Fruit fly (Drosophila melanogaster): ENCODE data around the gene ort.

ort gene

DNA sequence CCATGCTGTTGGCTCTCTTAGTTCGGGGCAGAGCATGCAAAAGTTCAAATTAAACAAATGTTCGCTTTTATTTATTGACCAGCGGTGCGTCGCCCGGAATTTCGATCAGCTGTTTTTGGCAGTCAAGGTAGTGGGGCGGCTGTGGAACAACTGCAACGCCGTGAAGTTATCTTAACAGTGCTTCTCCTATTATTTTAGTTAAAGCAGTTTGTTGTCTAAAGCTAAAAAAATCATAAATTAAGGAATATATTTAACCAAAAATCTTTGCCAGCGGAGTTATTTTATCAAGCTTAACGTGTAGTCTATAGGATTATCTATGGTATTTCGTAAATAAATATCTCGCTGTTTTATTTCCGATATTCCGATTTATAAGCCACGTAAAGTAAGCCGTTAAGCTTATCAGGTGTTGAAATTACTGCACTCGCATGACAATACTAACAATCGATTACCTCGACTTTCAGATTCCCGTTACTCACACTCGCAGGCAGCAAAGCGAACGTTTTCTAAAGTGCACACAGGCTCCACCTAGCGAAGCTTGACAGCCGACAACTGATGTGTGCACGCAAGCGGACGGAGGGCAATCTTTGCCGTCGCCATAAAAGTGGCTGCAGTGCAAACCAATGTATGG is 11.1 kb upstream of the ort start, which contains the start of the genes CG6195 and CG31220 (continued):
- 0 out of 2 replicates have a peak, but pooled peaks have one; percentile 11 for TF ChIP-seq sna (GFP tag; IDR thresholded peaks at IDR 0.05; ENCODE audit: partially characterized antibody)
- TF ChIP-seq Nf-YA (GFP tag; IDR thresholded peaks at IDR 0.05) = 0 out of 2 replicates have a peak, but pooled peaks have one; percentile 13
- TF ChIP-seq exex (tag; optimal IDR thresholded peaks at IDR 0.05) = no peak
- TF ChIP-seq CG32772 (GFP tag; IDR thresholded peaks at IDR 0.05) = 0 out of 2 replicates have a peak, but pooled peaks have one; percentile 9
- TF ChIP-seq Ets97D (GFP tag; optimal IDR thresholded peaks at IDR 0.05) = peak; percentile 57
- TF ChIP-seq jigr1 (GFP tag; IDR thresholded peaks at IDR 0.05) = no peak
- no peak for TF ChIP-seq CG17385 (GFP tag; optimal IDR thresholded peaks at IDR 0.05)
- peak; percentile 6 for TF ChIP-seq CG15601 (tag; optimal IDR thresholded peaks at IDR 0.05)
- TF ChIP-seq CG17829 (tag; optimal IDR thresholded peaks at IDR 0.05) = peak; percentile 8
- TF ChIP-seq CG7786 (GFP tag; optimal IDR thresholded peaks at IDR 0.05) = no peak
- TF ChIP-seq Atf6 (GFP tag; IDR thresholded peaks at IDR 0.05) = 0 out of 2 replicates have a peak, but pooled peaks have one; percentile 14
- peak; percentile 45 for TF ChIP-seq Rfx (GFP tag; IDR thresholded peaks at IDR 0.05)
- peak; percentile 44 for TF ChIP-seq Xbp1 (GFP tag; optimal IDR thresholded peaks at IDR 0.05)
- no peak for TF ChIP-seq sima (GFP tag; optimal IDR thresholded peaks at IDR 0.05)
- TF ChIP-seq CG32532 (GFP tag; IDR thresholded peaks at IDR 0.05) = peak; percentile 70; the same call in 1 of the 2 replicates
- no peak for TF ChIP-seq Ssrp (tag; optimal IDR thresholded peaks at IDR 0.05)
- no peak for TF ChIP-seq trh (GFP tag; optimal IDR thresholded peaks at IDR 0.05)
- no peak for TF ChIP-seq CG12071 (GFP tag; optimal IDR thresholded peaks at IDR 0.05)
- no peak for TF ChIP-seq oc (tag; optimal IDR thresholded peaks at IDR 0.05)
- TF ChIP-seq CG14441 (GFP tag; IDR thresholded peaks at IDR 0.05) = no peak
- TF ChIP-seq CG12219 (GFP tag; optimal IDR thresholded peaks at IDR 0.05) = no peak
- peak in 1 of 2 experiments; percentile 23 for TF ChIP-seq bsh (GFP tag; optimal IDR thresholded peaks at IDR 0.05)
- TF ChIP-seq Sry-δ (GFP tag; optimal IDR thresholded peaks at IDR 0.05) = peak; percentile 0
- TF ChIP-seq Antp (GFP tag; optimal IDR thresholded peaks at IDR 0.05) = peak; percentile 13
- 0 out of 2 replicates have a peak, but pooled peaks have one; percentile 41 for TF ChIP-seq unc-4 (GFP tag; IDR thresholded peaks at IDR 0.05; ENCODE audit: partially characterized antibody)
- TF ChIP-seq CG14710 (tag; optimal IDR thresholded peaks at IDR 0.05) = peak; percentile 26
- TF ChIP-seq CG11085 (GFP tag; IDR thresholded peaks at IDR 0.05) = no peak
- peak; percentile 1 for TF ChIP-seq Atf-2 (GFP tag; optimal IDR thresholded peaks at IDR 0.05)
- no peak for TF ChIP-seq D19B (GFP tag; optimal IDR thresholded peaks at IDR 0.05)
- TF ChIP-seq sob (GFP tag; IDR thresholded peaks at IDR 0.05) = 0 out of 2 replicates have a peak, but pooled peaks have one; percentile 28
- TF ChIP-seq emc (GFP tag; optimal IDR thresholded peaks at IDR 0.05) = no peak
- no peak for TF ChIP-seq en (GFP tag; optimal IDR thresholded peaks at IDR 0.05)
- peak; percentile 37 for TF ChIP-seq Sox102F (GFP tag; optimal IDR thresholded peaks at IDR 0.05)
- TF ChIP-seq Myb (GFP tag; optimal IDR thresholded peaks at IDR 0.05) = peak; percentile 76
- TF ChIP-seq zen (tag; optimal IDR thresholded peaks at IDR 0.05) = no peak
- TF ChIP-seq kni (GFP tag; optimal IDR thresholded peaks at IDR 0.05) = peak; percentile 10
- peak; percentile 14 for TF ChIP-seq CG12299 (tag; optimal IDR thresholded peaks at IDR 0.05)
- no peak for TF ChIP-seq Deaf1 (tag; optimal IDR thresholded peaks at IDR 0.05)
- no peak for TF ChIP-seq CG7556 (GFP tag; optimal IDR thresholded peaks at IDR 0.05)
- no peak for TF ChIP-seq Lpt (GFP tag; optimal IDR thresholded peaks at IDR 0.05)
- TF ChIP-seq slbo (GFP tag; IDR thresholded peaks at IDR 0.05) = peak; percentile 33; the same call in 1 of the 2 replicates
- no peak for TF ChIP-seq hth (optimal IDR thresholded peaks at IDR 0.05)
- TF ChIP-seq CG13894 (tag; optimal IDR thresholded peaks at IDR 0.05) = no peak
- no peak for TF ChIP-seq Eip74EF (GFP tag; optimal IDR thresholded peaks at IDR 0.05)
- peak; percentile 23 for TF ChIP-seq CG8089 (GFP tag; optimal IDR thresholded peaks at IDR 0.05)
- TF ChIP-seq Bteb2 (GFP tag; optimal IDR thresholded peaks at IDR 0.05) = peak; percentile 9
- no peak for TF ChIP-seq ac (GFP tag; optimal IDR thresholded peaks at IDR 0.05)
- no peak for TF ChIP-seq Hr3 (GFP tag; optimal IDR thresholded peaks at IDR 0.05)
- TF ChIP-seq CG3163 (GFP tag; optimal IDR thresholded peaks at IDR 0.05) = peak; percentile 31
- peak; percentile 27 for TF ChIP-seq HmgZ (tag; optimal IDR thresholded peaks at IDR 0.05)
